Worm (Caenorhabditis elegans) whole organism, L4 larva: ENCODE results near the gene C49F8.14.

Experiments used
- F37D6.2 ChIP-seq: sonication (generic microtip); optimal IDR thresholded peaks from 2 replicates; lab custom pipeline; 2016; ENCODE audit warnings: mild to moderate bottlenecking, missing genetic modification characterization, missing compliant biosample characterization
- F49E8.2 ChIP-seq: sonication (generic microtip); optimal IDR thresholded peaks from 2 replicates; lab custom pipeline; 2016; ENCODE audit warnings: missing compliant biosample characterization, mild to moderate bottlenecking, missing genetic modification characterization, borderline replicate concordance
- aha-1 ChIP-seq: fragments of 150-350 bp; peaks from one replicate; lab custom pipeline; 2014; ENCODE audit warnings: missing biosample characterization, missing genetic modification characterization
- ama-1 ChIP-seq: fragments of 150-350 bp; optimal IDR thresholded peaks from 2 replicates; lab custom pipeline; 2014; ENCODE audit warnings: inconsistent platforms, mixed read lengths
- ceh-20 ChIP-seq: fragments of 200-800 bp; sonication (Bioruptor generic); IDR thresholded peaks from 2 replicates; pipeline ENCODE4 v1.3.6; 2022; ENCODE audit warnings: missing genetic modification reagents, missing genetic modification characterization, missing compliant biosample characterization
- ceh-62 ChIP-seq: sonication (generic microtip); optimal IDR thresholded peaks from 2 replicates; lab custom pipeline; 2017; ENCODE audit warnings: missing biosample characterization, missing genetic modification characterization
- ceh-82 ChIP-seq: sonication (generic microtip); optimal IDR thresholded peaks from 2 replicates; lab custom pipeline; 2017; ENCODE audit warnings: missing biosample characterization, missing genetic modification characterization
- cey-2 ChIP-seq: sonication (generic microtip); optimal IDR thresholded peaks from 3 replicates; lab custom pipeline; 2017; ENCODE audit warnings: missing genetic modification characterization, mild to moderate bottlenecking, missing compliant biosample characterization, antibody characterized with exemption, borderline replicate concordance; ENCODE audit not compliant: insufficient read depth
- ctbp-1 ChIP-seq: fragments of 200-800 bp; sonication (Bioruptor generic); IDR thresholded peaks from 2 replicates; pipeline ENCODE4 v1.3.6; 2022; ENCODE audit warnings: missing genetic modification reagents, missing genetic modification characterization, missing compliant biosample characterization
- daf-16 ChIP-seq, 3 experiments: sonication (generic microtip); optimal IDR thresholded peaks; 2 replicates each; lab custom pipeline; 2016 to 2017; ENCODE audit warnings: missing genetic modification characterization in 3 of 3, missing genetic modification reagents in 3 of 3, mild to moderate bottlenecking in 2 of 3, missing compliant biosample characterization in 2 of 3, missing biosample characterization in 1 of 3, moderate library complexity in 1 of 3
- daf-19 ChIP-seq: fragments of 200-800 bp; sonication (Bioruptor generic); conservative IDR thresholded peaks from 2 replicates; pipeline ENCODE4 v1.3.6; 2022; ENCODE audit warnings: missing genetic modification characterization, missing compliant biosample characterization
- dmd-6 ChIP-seq: fragments of 200-800 bp; sonication (Bioruptor generic); IDR thresholded peaks from 2 replicates; pipeline ENCODE4 v1.3.6; 2022; ENCODE audit warnings: missing genetic modification reagents, missing genetic modification characterization, missing compliant biosample characterization
- dpl-1 ChIP-seq: fragments of 150-350 bp; optimal IDR thresholded peaks from 2 replicates; lab custom pipeline; 2014; ENCODE audit warnings: missing biosample characterization, missing genetic modification reagents, missing genetic modification characterization
- dve-1 ChIP-seq: sonication (generic microtip); optimal IDR thresholded peaks from 2 replicates; lab custom pipeline; 2017; ENCODE audit warnings: antibody characterized with exemption, mild to moderate bottlenecking, missing genetic modification characterization, missing compliant biosample characterization; ENCODE audit not compliant: insufficient read depth
- fkh-10 ChIP-seq: fragments of 150-350 bp; optimal IDR thresholded peaks from 2 replicates; lab custom pipeline; 2014; ENCODE audit warnings: missing biosample characterization, missing genetic modification reagents, missing genetic modification characterization
- fos-1 ChIP-seq: fragments of 150-350 bp; optimal IDR thresholded peaks from 2 replicates; lab custom pipeline; 2014; ENCODE audit warnings: missing biosample characterization, missing genetic modification characterization
- hlh-11 ChIP-seq: fragments of 200-800 bp; sonication (Bioruptor generic); optimal IDR thresholded peaks from 2 replicates; lab custom pipeline; 2018; ENCODE audit warnings: mild to moderate bottlenecking, missing genetic modification characterization, missing compliant biosample characterization
- hlh-30 ChIP-seq: sonication (generic microtip); optimal IDR thresholded peaks from 2 replicates; lab custom pipeline; 2017; ENCODE audit warnings: antibody characterized with exemption, mild to moderate bottlenecking, missing genetic modification characterization, missing compliant biosample characterization; ENCODE audit not compliant: insufficient read depth
- jun-1 ChIP-seq: fragments of 150-350 bp; optimal IDR thresholded peaks from 2 replicates; lab custom pipeline; 2014; ENCODE audit warnings: missing biosample characterization, missing genetic modification reagents, missing genetic modification characterization
- lim-7 ChIP-seq: fragments of 200-800 bp; sonication (Bioruptor generic); IDR thresholded peaks from 2 replicates; pipeline ENCODE4 v1.3.6; 2022; ENCODE audit warnings: missing genetic modification characterization, missing compliant biosample characterization
- lin-1 ChIP-seq: fragments of 200-800 bp; sonication (Bioruptor generic); IDR thresholded peaks from 2 replicates; pipeline ENCODE4 v1.3.6; 2022; ENCODE audit warnings: missing genetic modification reagents, missing genetic modification characterization, missing compliant biosample characterization
- lin-13 ChIP-seq: fragments of 150-350 bp; optimal IDR thresholded peaks from 2 replicates; lab custom pipeline; 2014; ENCODE audit warnings: missing biosample characterization, missing genetic modification reagents, missing genetic modification characterization
- lin-15B ChIP-seq: fragments of 150-350 bp; sonication (generic microtip); optimal IDR thresholded peaks from 3 replicates; lab custom pipeline; 2014; ENCODE audit warnings: missing biosample characterization, missing genetic modification characterization
- lin-38 ChIP-seq: fragments of 200-800 bp; sonication (Bioruptor generic); IDR thresholded peaks from 2 replicates; pipeline ENCODE4 v1.3.6; 2022; ENCODE audit warnings: missing genetic modification reagents, missing genetic modification characterization, missing compliant biosample characterization
- lir-3 ChIP-seq: sonication (generic microtip); optimal IDR thresholded peaks from 2 replicates; lab custom pipeline; 2016; ENCODE audit warnings: mild to moderate bottlenecking, missing genetic modification characterization, missing compliant biosample characterization
- mep-1 ChIP-seq: fragments of 150-350 bp; sonication (generic microtip); optimal IDR thresholded peaks from 3 replicates; lab custom pipeline; 2014; ENCODE audit warnings: missing biosample characterization, missing genetic modification characterization
- nhr-237 ChIP-seq: sonication (generic microtip); optimal IDR thresholded peaks from 2 replicates; lab custom pipeline; 2017; ENCODE audit warnings: missing biosample characterization, missing genetic modification characterization
- nhr-28 ChIP-seq: fragments of 150-350 bp; optimal IDR thresholded peaks from 2 replicates; lab custom pipeline; 2014; ENCODE audit warnings: missing biosample characterization, missing genetic modification characterization
- nhr-48 ChIP-seq: sonication (generic microtip); optimal IDR thresholded peaks from 2 replicates; lab custom pipeline; 2016; ENCODE audit warnings: mild to moderate bottlenecking, missing genetic modification characterization, missing compliant biosample characterization
- nhr-6 ChIP-seq: fragments of 150-350 bp; optimal IDR thresholded peaks from 2 replicates; lab custom pipeline; 2014; ENCODE audit warnings: missing biosample characterization, missing genetic modification characterization
- nhr-76 ChIP-seq: fragments of 150-350 bp; optimal IDR thresholded peaks from 2 replicates; lab custom pipeline; 2014; ENCODE audit warnings: missing biosample characterization, missing genetic modification characterization
- pha-4 ChIP-seq, 2 experiments: fragments of 150-350 bp in 1 of 2; fragments of 200-800 bp in 1 of 2; sonication (Bioruptor generic) in 1 of 2; IDR thresholded peaks in 1 of 2; optimal IDR thresholded peaks in 1 of 2; 2 replicates each; pipeline versions ENCODE4 v1.3.6 to Lab custom; 2014 to 2022; ENCODE audit warnings: missing genetic modification characterization in 2 of 2, missing genetic modification reagents in 2 of 2, missing biosample characterization in 1 of 2, missing compliant biosample characterization in 1 of 2
- php-3 ChIP-seq: fragments of 200-800 bp; sonication (Bioruptor generic); IDR thresholded peaks from 2 replicates; pipeline ENCODE4 v1.3.6; 2022; ENCODE audit warnings: missing genetic modification reagents, missing genetic modification characterization, missing compliant biosample characterization
- rbr-2 ChIP-seq: sonication (generic microtip); optimal IDR thresholded peaks from 2 replicates; lab custom pipeline; 2016; ENCODE audit warnings: missing genotype, missing genetic modification characterization, missing compliant biosample characterization
- saeg-2 ChIP-seq: fragments of 200-800 bp; sonication (Bioruptor generic); IDR thresholded peaks from 2 replicates; pipeline ENCODE4 v1.3.6; 2022; ENCODE audit warnings: missing genetic modification reagents, missing genetic modification characterization, missing compliant biosample characterization
- skn-1 ChIP-seq: fragments of 150-350 bp; optimal IDR thresholded peaks from 2 replicates; lab custom pipeline; 2014; ENCODE audit warnings: missing biosample characterization, missing genetic modification characterization
- snpc-1.2 ChIP-seq: fragments of 200-800 bp; sonication (Bioruptor generic); IDR thresholded peaks from 2 replicates; pipeline ENCODE4 v1.3.6; 2022; ENCODE audit warnings: missing genetic modification reagents, missing genetic modification characterization, missing compliant biosample characterization
- spr-3 ChIP-seq: fragments of 200-800 bp; sonication (Bioruptor generic); optimal IDR thresholded peaks from 2 replicates; lab custom pipeline; 2018; ENCODE audit warnings: mild to moderate bottlenecking, missing genetic modification characterization, missing compliant biosample characterization
- tag-97 ChIP-seq: fragments of 200-800 bp; sonication (Bioruptor generic); IDR thresholded peaks from 2 replicates; pipeline ENCODE4 v1.3.6; 2022; ENCODE audit warnings: missing genetic modification characterization, missing compliant biosample characterization
- unc-39 ChIP-seq: sonication (generic microtip); optimal IDR thresholded peaks from 2 replicates; lab custom pipeline; 2017; ENCODE audit warnings: missing biosample characterization, missing genetic modification characterization
- zag-1 ChIP-seq: fragments of 150-350 bp; optimal IDR thresholded peaks from 2 replicates; lab custom pipeline; 2014; ENCODE audit warnings: missing biosample characterization, missing genetic modification characterization
- zfp-2 ChIP-seq: sonication (generic microtip); optimal IDR thresholded peaks from 2 replicates; lab custom pipeline; 2016; ENCODE audit warnings: mild to moderate bottlenecking, missing genetic modification characterization, missing compliant biosample characterization
- zip-2 ChIP-seq: fragments of 150-350 bp; optimal IDR thresholded peaks from 2 replicates; lab custom pipeline; 2014; ENCODE audit warnings: missing biosample characterization, missing genetic modification characterization
- ztf-11 ChIP-seq: fragments of 150-350 bp; optimal IDR thresholded peaks from 2 replicates; lab custom pipeline; 2014; ENCODE audit warnings: missing biosample characterization, missing genetic modification characterization
- ztf-7 ChIP-seq: fragments of 150-350 bp; optimal IDR thresholded peaks from 2 replicates; lab custom pipeline; 2014; ENCODE audit warnings: missing biosample characterization, missing genetic modification characterization

C49F8.14 gene

ce11 chrX:13353530-13353929 lies 23.2 kb downstream of the C49F8.14 start (continued):
- no peak for TF ChIP-seq pha-4 (GFP tag; IDR thresholded peaks at IDR 0.05; lab: Robert Waterston, UW)
- peak; percentile 20 for TF ChIP-seq pha-4 (tag; optimal IDR thresholded peaks at IDR 0.05; lab: Kevin White, UChicago)
- TF ChIP-seq ztf-11 (tag; lab: Kevin White, UChicago) = no peak
- peak; percentile 41 for TF ChIP-seq ztf-7
- TF ChIP-seq aha-1 (tag; lab: Kevin White, UChicago) = peak; percentile 97
- TF ChIP-seq fos-1 (tag; lab: Kevin White, UChicago) = no peak
- no peak for TF ChIP-seq rbr-2 (tag; lab: Kevin White, UChicago)
- no peak for TF ChIP-seq nhr-237
- TF ChIP-seq spr-3 (GFP tag; lab: Kevin White, UChicago) = no peak
- TF ChIP-seq fkh-10 (GFP tag; lab: Kevin White, UChicago) = no peak
- no peak for TF ChIP-seq zag-1 (tag; lab: Kevin White, UChicago)
- peak; percentile 86 for TF ChIP-seq mep-1 (tag; lab: Kevin White, UChicago)
- no peak for TF ChIP-seq daf-19 (GFP tag; lab: Robert Waterston, UW)
- TF ChIP-seq zfp-2 (tag; lab: Kevin White, UChicago) = no peak
- no peak for TF ChIP-seq ama-1 (lab: Kevin White, UChicago)

ce11 chrX:13352164-13352563 lies 24.6 kb downstream of the C49F8.14 start:
- TF ChIP-seq lir-3 (tag; lab: Kevin White, UChicago) (no peak), skn-1 (no peak), dve-1 (peak; percentile 24), dpl-1 (no peak), ceh-20 (GFP tag; lab: Robert Waterston, UW) (no peak), nhr-76 (tag; lab: Kevin White, UChicago) (no peak), dmd-6 (GFP tag; lab: Robert Waterston, UW) (peak; percentile 49), tag-97 (GFP tag; lab: Robert Waterston, UW) (no peak), hlh-30 (peak; percentile 28), php-3 (GFP tag; lab: Robert Waterston, UW) (no peak), hlh-11 (peak; percentile 21)

ce11 chrX:13350804-13351747 lies 25.7 kb downstream of the C49F8.14 start, which contains the start of gene mxl-3:
Gene mxl-3 (minus strand): TSS chrX:13350804.
- TF ChIP-seq ceh-82 (no peak), nhr-6 (tag; lab: Kevin White, UChicago) (peak; percentile 36), rbr-2 (tag; lab: Kevin White, UChicago) (no peak), daf-16 (GFP tag; optimal IDR thresholded peaks at IDR 0.05; lab: Kevin White, UChicago) (peak in 1 of 2 experiments; percentile 27), daf-16 (tag; optimal IDR thresholded peaks at IDR 0.05; lab: Kevin White, UChicago) (peak; percentile 88), F49E8.2 (tag; lab: Kevin White, UChicago) (no peak), skn-1 (no peak), nhr-28 (tag; lab: Kevin White, UChicago) (peak; percentile 70), nhr-48 (tag; lab: Kevin White, UChicago) (peak; percentile 84), lin-15B (tag; lab: Kevin White, UChicago) (no peak), lim-7 (GFP tag; lab: Robert Waterston, UW) (no peak), snpc-1.2 (no peak), lin-38 (GFP tag; lab: Robert Waterston, UW) (no peak), ceh-62 (tag; lab: Kevin White, UChicago) (no peak), zip-2 (tag; lab: Kevin White, UChicago) (no peak), lin-1 (GFP tag; lab: Robert Waterston, UW) (0 out of 2 replicates have a peak, but pooled peaks have one; percentile 19), dve-1 (peak; percentile 65), saeg-2 (GFP tag; lab: Robert Waterston, UW) (no peak), hlh-30 (peak; percentile 89), cey-2 (tag; lab: Kevin White, UChicago) (no peak), aha-1 (tag; lab: Kevin White, UChicago) (peak; percentile 91), unc-39 (tag; lab: Kevin White, UChicago) (no peak), pha-4 (GFP tag; IDR thresholded peaks at IDR 0.05; lab: Robert Waterston, UW) (no peak), pha-4 (tag; optimal IDR thresholded peaks at IDR 0.05; lab: Kevin White, UChicago) (no peak), lin-13 (no peak), jun-1 (no peak), ctbp-1 (no peak), F37D6.2 (no peak)
